Fruit fly (Drosophila melanogaster) whole organism: ENCODE results near the gene CG31678.

Experiments
- CG8478 ChIP-seq: fragments of >200 bp; optimal IDR thresholded peaks from 2 replicates; lab custom pipeline; 2018; ENCODE audit warnings: inconsistent platforms
- Dll ChIP-seq: fragments of >200 bp; optimal IDR thresholded peaks from 2 replicates; lab custom pipeline; 2017
- EcR ChIP-seq, 2 experiments: fragments of >200 bp; optimal IDR thresholded peaks; 2 replicates each; lab custom pipeline; 2017; ENCODE audit warnings: missing biosample characterization in 2 of 2, missing genetic modification characterization in 2 of 2, missing genetic modification reagents in 2 of 2
- pan ChIP-seq: fragments of >200 bp; optimal IDR thresholded peaks from 2 replicates; lab custom pipeline; 2017
- psq ChIP-seq: fragments of >200 bp; optimal IDR thresholded peaks from 2 replicates; lab custom pipeline; 2017
- usp ChIP-seq: fragments of >200 bp; optimal IDR thresholded peaks from 2 replicates; lab custom pipeline; 2017; ENCODE audit warnings: missing biosample characterization, missing genetic modification characterization, mixed read lengths

Gene CG31678

dm6 chr2L:20675875-20676274 lies at the start of gene CG31678, which contains the start of gene IKKepsilon:
CG31678 (minus strand) TSS chr2L:20675941.
IKKepsilon (plus strand) TSS chr2L:20676045.
- TF ChIP-seq CG8478 (lab: Kevin White, UChicago) (no peak), psq (lab: Kevin White, UChicago) (no peak), Dll (lab: Kevin White, UChicago) (no peak), pan (lab: Kevin White, UChicago) (no peak), usp (no peak), EcR (GFP tag; optimal IDR thresholded peaks at IDR 0.05; lab: Kevin White, UChicago) (no peak)

dm6 chr2L:20724024-20724423 lies 48.3 kb upstream of the CG31678 start:
- TF ChIP-seq EcR (GFP tag; optimal IDR thresholded peaks at IDR 0.05; lab: Kevin White, UChicago) (no peak), Dll (lab: Kevin White, UChicago) (no peak), CG8478 (lab: Kevin White, UChicago) (no peak), pan (lab: Kevin White, UChicago) (no peak), usp (no peak), psq (lab: Kevin White, UChicago) (no peak)

dm6 chr2L:20721456-20721855 lies 45.7 kb upstream of the CG31678 start:
- no peak for TF ChIP-seq Dll (lab: Kevin White, UChicago)
- TF ChIP-seq pan (lab: Kevin White, UChicago) = no peak
- TF ChIP-seq psq (lab: Kevin White, UChicago) = no peak
- TF ChIP-seq EcR (GFP tag; optimal IDR thresholded peaks at IDR 0.05; lab: Kevin White, UChicago) = no peak

dm6 chr2L:20720011-20720410 lies 44.3 kb upstream of the CG31678 start:
- no peak for TF ChIP-seq pan (lab: Kevin White, UChicago)
- TF ChIP-seq EcR (GFP tag; optimal IDR thresholded peaks at IDR 0.05; lab: Kevin White, UChicago) = no peak
- no peak for TF ChIP-seq CG8478 (lab: Kevin White, UChicago)
- no peak for TF ChIP-seq Dll (lab: Kevin White, UChicago)
- TF ChIP-seq psq (lab: Kevin White, UChicago) = no peak
- TF ChIP-seq usp = no peak

dm6 chr2L:20716712-20717111 lies 41.0 kb upstream of the CG31678 start:
- TF ChIP-seq usp (no peak), psq (lab: Kevin White, UChicago) (no peak), CG8478 (lab: Kevin White, UChicago) (no peak)

- no peak for TF ChIP-seq CG8478 (lab: Kevin White, UChicago)
- no peak for TF ChIP-seq usp
- no peak for TF ChIP-seq pan (lab: Kevin White, UChicago)
- TF ChIP-seq Dll (lab: Kevin White, UChicago) = no peak
- TF ChIP-seq psq (lab: Kevin White, UChicago) = no peak
- no peak for TF ChIP-seq EcR (GFP tag; optimal IDR thresholded peaks at IDR 0.05; lab: Kevin White, UChicago)
Observed at dm6 chr2L:20716077-20716476, 40.3 kb upstream of the CG31678 start.

dm6 chr2L:20714468-20715404 lies 39.0 kb upstream of the CG31678 start, which contains the start of gene Hr38:
Hr38 (minus strand) TSS chr2L:20714588.
- TF ChIP-seq Dll (lab: Kevin White, UChicago) (peak; percentile 85), CG8478 (lab: Kevin White, UChicago) (no peak)

- no peak for TF ChIP-seq EcR (GFP tag; optimal IDR thresholded peaks at IDR 0.05; lab: Kevin White, UChicago)
- TF ChIP-seq psq (lab: Kevin White, UChicago) = no peak
- TF ChIP-seq usp = no peak
- TF ChIP-seq pan (lab: Kevin White, UChicago) = no peak
- no peak for TF ChIP-seq CG8478 (lab: Kevin White, UChicago)
- no peak for TF ChIP-seq Dll (lab: Kevin White, UChicago)
Observed at dm6 chr2L:20705869-20706368, 30.2 kb upstream of the CG31678 start.

dm6 chr2L:20704511-20705266 lies 28.9 kb upstream of the CG31678 start:
- TF ChIP-seq psq (lab: Kevin White, UChicago) = no peak
- TF ChIP-seq usp = no peak
- no peak for TF ChIP-seq Dll (lab: Kevin White, UChicago)
- no peak for TF ChIP-seq CG8478 (lab: Kevin White, UChicago)
- TF ChIP-seq pan (lab: Kevin White, UChicago) = no peak
- no peak for TF ChIP-seq EcR (GFP tag; optimal IDR thresholded peaks at IDR 0.05; lab: Kevin White, UChicago)

dm6 chr2L:20700534-20701239 lies 24.9 kb upstream of the CG31678 start:
- TF ChIP-seq Dll (lab: Kevin White, UChicago) = no peak

dm6 chr2L:20695066-20695465 lies 19.3 kb upstream of the CG31678 start:
- TF ChIP-seq psq (lab: Kevin White, UChicago) (no peak), Dll (lab: Kevin White, UChicago) (no peak), usp (no peak), CG8478 (lab: Kevin White, UChicago) (no peak), pan (lab: Kevin White, UChicago) (no peak), EcR (GFP tag; optimal IDR thresholded peaks at IDR 0.05; lab: Kevin White, UChicago) (no peak)
